Fruit fly (Drosophila melanogaster): ENCODE results near the gene Gr22f.

Gr22f gene

DNA sequence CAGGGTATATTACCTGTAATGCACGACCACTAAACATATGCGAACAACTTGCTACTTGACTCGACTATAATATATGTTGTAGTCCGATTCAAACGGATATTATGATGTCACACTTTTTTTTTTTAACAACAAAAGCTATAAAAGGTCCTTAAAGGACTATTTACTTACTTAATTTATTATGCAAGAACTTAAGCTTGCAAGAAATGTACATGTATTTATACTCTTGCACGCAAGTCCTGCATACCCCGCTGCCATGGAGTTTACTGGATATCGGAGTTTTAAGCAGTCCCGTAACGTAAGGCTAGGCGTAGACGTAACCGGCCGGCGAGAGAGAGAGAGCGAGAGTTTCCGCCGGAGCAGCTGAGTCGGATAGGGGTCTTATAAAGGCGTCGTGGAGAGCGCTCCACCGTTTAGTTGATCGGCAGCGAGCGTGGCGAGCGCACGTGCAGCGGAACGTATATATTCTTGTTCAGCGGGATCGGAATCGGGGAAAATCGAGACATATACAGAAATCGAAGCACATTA, 19.1 kb downstream of the Gr22f start (continued):
- peak; percentile 64 for TF ChIP-seq Deaf1 (tag; optimal IDR thresholded peaks at IDR 0.05)
- TF ChIP-seq Doc3 (GFP tag; IDR thresholded peaks at IDR 0.05; ENCODE audit: partially characterized antibody): no peak
- peak; percentile 99 for TF ChIP-seq CG9437 (GFP tag; optimal IDR thresholded peaks at IDR 0.05)
- TF ChIP-seq gcm (GFP tag; optimal IDR thresholded peaks at IDR 0.05): peak; percentile 81
- no peak for TF ChIP-seq CG16813 (GFP tag; IDR thresholded peaks at IDR 0.05; ENCODE audit: partially characterized antibody)
- peak; percentile 85 for TF ChIP-seq CG8388 (GFP tag; optimal IDR thresholded peaks at IDR 0.05)
- peak; percentile 91 for TF ChIP-seq sisA (GFP tag; IDR thresholded peaks at IDR 0.05)
- TF ChIP-seq aop (GFP tag; IDR thresholded peaks at IDR 0.05): no peak
- TF ChIP-seq dmrt11E (tag; optimal IDR thresholded peaks at IDR 0.05): peak; percentile 84
- TF ChIP-seq CG17802 (tag; optimal IDR thresholded peaks at IDR 0.05): peak; percentile 52
- peak; percentile 60 for TF ChIP-seq sim (GFP tag; IDR thresholded peaks at IDR 0.05)
- peak; percentile 85 for TF ChIP-seq sob (GFP tag; IDR thresholded peaks at IDR 0.05)
- TF ChIP-seq CG14965 (GFP tag; optimal IDR thresholded peaks at IDR 0.05; ENCODE audit: borderline replicate concordance): peak; percentile 20
- TF ChIP-seq Asciz (GFP tag; optimal IDR thresholded peaks at IDR 0.05): peak; percentile 80
- no peak for TF ChIP-seq Tbp (GFP tag; optimal IDR thresholded peaks at IDR 0.05)
- peak; percentile 21 for TF ChIP-seq exex (tag; optimal IDR thresholded peaks at IDR 0.05)
- TF ChIP-seq Mad (GFP tag; optimal IDR thresholded peaks at IDR 0.05): peak; percentile 86
- 0 out of 3 replicates have a peak, but pooled peaks have one; percentile 39 for TF ChIP-seq CG6791 (GFP tag; IDR thresholded peaks at IDR 0.05; ENCODE audit: partially characterized antibody)
- peak; percentile 90 for TF ChIP-seq Abd-B (GFP tag; optimal IDR thresholded peaks at IDR 0.05)
- peak; percentile 80 for TF ChIP-seq CG11247 (GFP tag; IDR thresholded peaks at IDR 0.05)
- 0 out of 2 replicates have a peak, but pooled peaks have one; percentile 14 for TF ChIP-seq sna (GFP tag; IDR thresholded peaks at IDR 0.05; ENCODE audit: partially characterized antibody)
- peak; percentile 91 for TF ChIP-seq shn (GFP tag; optimal IDR thresholded peaks at IDR 0.05)
- TF ChIP-seq CG31388 (GFP tag; optimal IDR thresholded peaks at IDR 0.05): peak; percentile 64
- peak; percentile 80 for TF ChIP-seq maf-S (GFP tag; optimal IDR thresholded peaks at IDR 0.05)
- TF ChIP-seq HmgD (GFP tag; optimal IDR thresholded peaks at IDR 0.05): peak; percentile 19
- peak; percentile 69 for TF ChIP-seq CG17568 (GFP tag; optimal IDR thresholded peaks at IDR 0.05)
- peak; percentile 22 for TF ChIP-seq stwl (tag; optimal IDR thresholded peaks at IDR 0.05)
- TF ChIP-seq lmd (GFP tag; IDR thresholded peaks at IDR 0.05): peak; percentile 92
- peak; percentile 83 for TF ChIP-seq CG12744 (GFP tag; optimal IDR thresholded peaks at IDR 0.05)
- TF ChIP-seq Dbx (GFP tag; IDR thresholded peaks at IDR 0.05): peak; percentile 78; the same call in 2 of the 3 replicates
- peak; percentile 85 for TF ChIP-seq klu (GFP tag; IDR thresholded peaks at IDR 0.05)
- peak; percentile 13; the same call in 1 of the 2 replicates for TF ChIP-seq CkIIα-i1 (GFP tag; IDR thresholded peaks at IDR 0.05)
- TF ChIP-seq NC2α (GFP tag; optimal IDR thresholded peaks at IDR 0.05): peak; percentile 61
- peak; percentile 88 for TF ChIP-seq CG2678 (tag; optimal IDR thresholded peaks at IDR 0.05)
- TF ChIP-seq hbn (GFP tag; IDR thresholded peaks at IDR 0.05; ENCODE audit: partially characterized antibody): no peak
- peak; percentile 76 for TF ChIP-seq fd3F (GFP tag; optimal IDR thresholded peaks at IDR 0.05)
- TF ChIP-seq Usf (GFP tag; optimal IDR thresholded peaks at IDR 0.05): peak; percentile 68
- peak; percentile 62 for TF ChIP-seq CG1647 (GFP tag; optimal IDR thresholded peaks at IDR 0.05)
- peak; percentile 39 for TF ChIP-seq tap (tag; optimal IDR thresholded peaks at IDR 0.05)
- peak; percentile 88 for TF ChIP-seq CG9727 (GFP tag; optimal IDR thresholded peaks at IDR 0.05)
- peak; percentile 87 for TF ChIP-seq Sox100B (GFP tag; optimal IDR thresholded peaks at IDR 0.05)
- TF ChIP-seq Drgx (GFP tag; IDR thresholded peaks at IDR 0.05): peak; percentile 95
- peak; percentile 12 for TF ChIP-seq nom (GFP tag; optimal IDR thresholded peaks at IDR 0.05)
- no peak for TF ChIP-seq CG1832 (GFP tag; optimal IDR thresholded peaks at IDR 0.05)
- TF ChIP-seq zf30C (GFP tag; optimal IDR thresholded peaks at IDR 0.05): no peak
- peak; percentile 90 for TF ChIP-seq oc (tag; optimal IDR thresholded peaks at IDR 0.05)
- TF ChIP-seq danr (GFP tag; IDR thresholded peaks at IDR 0.05): peak; percentile 70
- peak; percentile 55 for TF ChIP-seq CG10959 (GFP tag; IDR thresholded peaks at IDR 0.05)
- TF ChIP-seq CG11723 (GFP tag; optimal IDR thresholded peaks at IDR 0.05): peak; percentile 60
